Worm (Caenorhabditis elegans): ENCODE measurements around the gene dct-8.

ce11 chrIV:3902955-3903354 is 8.1 kb downstream of the dct-8 start, which contains the start of gene F56D6.6:
- no peak for TF ChIP-seq ref-2 (tag; optimal IDR thresholded peaks at IDR 0.05)
- TF ChIP-seq unc-86 (tag; optimal IDR thresholded peaks at IDR 0.05), result no peak
- TF ChIP-seq pha-4 (tag; optimal IDR thresholded peaks at IDR 0.05), result no peak
- TF ChIP-seq elt-2 (tag; optimal IDR thresholded peaks at IDR 0.05), result no peak
- no peak for TF ChIP-seq ceh-9 (tag; optimal IDR thresholded peaks at IDR 0.05)
- no peak for TF ChIP-seq K02D7.2 (tag; optimal IDR thresholded peaks at IDR 0.05)
- no peak for TF ChIP-seq nhr-232 (tag; optimal IDR thresholded peaks at IDR 0.05)
- no peak for TF ChIP-seq pros-1 (tag; optimal IDR thresholded peaks at IDR 0.05)
- TF ChIP-seq pqm-1 (tag; optimal IDR thresholded peaks at IDR 0.05), result no peak
- no peak for TF ChIP-seq ceh-22 (tag; optimal IDR thresholded peaks at IDR 0.05)
- no peak for TF ChIP-seq hlh-6 (tag; optimal IDR thresholded peaks at IDR 0.05)
- TF ChIP-seq sox-4 (tag; optimal IDR thresholded peaks at IDR 0.05), result no peak
- TF ChIP-seq ceh-31 (tag; optimal IDR thresholded peaks at IDR 0.05), result no peak
